Worm (Caenorhabditis elegans): ENCODE results near the gene C18G1.1.

- TF ChIP-seq xbp-1 (tag; optimal IDR thresholded peaks at IDR 0.05) (no peak), isw-1 (GFP tag; IDR thresholded peaks at IDR 0.05) (no peak), tlp-1 (tag; optimal IDR thresholded peaks at IDR 0.05) (no peak), nhr-76 (tag; optimal IDR thresholded peaks at IDR 0.05) (no peak), nhr-47 (tag; optimal IDR thresholded peaks at IDR 0.05) (no peak), nhr-84 (tag; optimal IDR thresholded peaks at IDR 0.05) (no peak), nhr-77 (tag; optimal IDR thresholded peaks at IDR 0.05) (no peak), nhr-11 (tag; optimal IDR thresholded peaks at IDR 0.05) (no peak), fos-1 (tag; optimal IDR thresholded peaks at IDR 0.05) (no peak), sptf-1 (tag; optimal IDR thresholded peaks at IDR 0.05) (no peak), ztf-4 (tag; optimal IDR thresholded peaks at IDR 0.05) (no peak)
These were observed 24.2 kb downstream of the C18G1.1 start for ce11 chrV:4801943-4802342.
